Fruit fly (Drosophila melanogaster): Measurements from ENCODE around the gene CG34376.

Gene CG34376

DNA sequence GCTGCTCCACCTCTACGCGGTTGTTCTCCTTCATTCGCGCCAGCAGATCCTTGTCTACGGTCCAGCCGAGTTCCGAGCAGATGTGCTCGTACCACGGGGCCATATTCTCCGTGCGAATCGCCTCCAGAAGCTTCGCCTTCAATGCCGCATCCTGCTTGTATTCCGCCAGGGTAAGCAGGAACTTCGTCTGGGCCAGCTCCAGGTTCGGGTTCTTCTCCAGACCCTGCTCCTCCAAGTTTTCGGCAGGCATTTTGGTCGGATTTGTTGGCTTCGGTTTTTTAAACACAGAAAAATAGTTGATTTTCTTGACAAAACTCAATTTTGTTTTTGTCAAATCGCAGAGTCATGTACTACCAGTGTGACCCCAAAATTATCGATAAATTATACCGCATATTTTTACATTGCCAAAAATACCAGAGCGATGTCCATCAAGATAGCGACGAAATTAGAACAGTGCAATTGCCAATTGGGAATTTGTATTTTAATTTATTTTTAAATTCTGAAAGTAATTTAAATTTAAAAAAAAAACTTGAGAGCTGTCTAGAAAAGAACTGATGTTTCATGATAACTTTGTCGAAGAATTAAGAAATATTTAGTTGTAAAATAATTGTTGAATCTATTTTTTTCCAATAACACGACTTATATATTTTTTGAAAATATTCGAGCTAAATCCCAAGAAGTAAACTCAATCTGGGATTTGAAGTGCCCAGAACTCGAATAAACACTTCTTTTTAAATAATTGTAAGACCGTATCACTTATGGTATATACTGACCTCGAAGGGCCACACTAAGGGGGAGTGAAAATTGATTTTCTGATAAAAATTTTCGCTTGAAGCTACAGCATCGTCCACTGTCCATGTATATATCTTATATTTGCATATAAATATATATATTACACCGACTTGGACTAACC, 14.0 kb downstream of the CG34376 start, which contains the start of the genes Rpn7 and AP-2mu (continued):
- TF ChIP-seq CG13775 (GFP tag; optimal IDR thresholded peaks at IDR 0.05) (peak; percentile 4), sug (tag; optimal IDR thresholded peaks at IDR 0.05) (peak; percentile 18), CG14860 (GFP tag; IDR thresholded peaks at IDR 0.05; ENCODE audit: partially characterized antibody) (no peak), CG9727 (GFP tag; optimal IDR thresholded peaks at IDR 0.05) (peak; percentile 19), pan (optimal IDR thresholded peaks at IDR 0.05) (no peak), pan (GFP tag; optimal IDR thresholded peaks at IDR 0.05 in 1 of 2, IDR thresholded peaks at IDR 0.05 in 1 of 2) (peak in 1 of 2 experiments; percentile 18), E2f2 (GFP tag; IDR thresholded peaks at IDR 0.05) (peak; percentile 51; the same call in 1 of the 2 replicates), cg (GFP tag; optimal IDR thresholded peaks at IDR 0.05) (no peak), Nf-YC (tag; optimal IDR thresholded peaks at IDR 0.05) (peak; percentile 9), CG32767 (GFP tag; IDR thresholded peaks at IDR 0.05) (no peak), twi (tag; optimal IDR thresholded peaks at IDR 0.05) (no peak), bab2 (GFP tag; optimal IDR thresholded peaks at IDR 0.05) (no peak), CG6175 (GFP tag; IDR thresholded peaks at IDR 0.05) (no peak), fd3F (GFP tag; optimal IDR thresholded peaks at IDR 0.05) (no peak), Hr39 (optimal IDR thresholded peaks at IDR 0.05) (no peak), CG15514 (GFP tag; optimal IDR thresholded peaks at IDR 0.05) (no peak), Ets65A (GFP tag) (peak; percentile 16), inv (GFP tag; IDR thresholded peaks at IDR 0.05; ENCODE audit: partially characterized antibody) (no peak), CG2712 (tag; optimal IDR thresholded peaks at IDR 0.05) (peak; percentile 50), tll (GFP tag; optimal IDR thresholded peaks at IDR 0.05) (peak in 1 of 2 experiments; percentile 2), ftz-f1 (GFP tag; optimal IDR thresholded peaks at IDR 0.05) (no peak), gem (tag; optimal IDR thresholded peaks at IDR 0.05) (no peak), CG1832 (GFP tag; optimal IDR thresholded peaks at IDR 0.05) (no peak), Xbp1 (GFP tag; optimal IDR thresholded peaks at IDR 0.05) (peak; percentile 30), disco-r (GFP tag; optimal IDR thresholded peaks at IDR 0.05) (no peak), CG12659 (GFP tag; optimal IDR thresholded peaks at IDR 0.05) (peak; percentile 70), toy (GFP tag; IDR thresholded peaks at IDR 0.05) (no peak), sr (GFP tag; IDR thresholded peaks at IDR 0.05) (no peak), az2 (GFP tag; optimal IDR thresholded peaks at IDR 0.05) (peak; percentile 23), CG2678 (tag; optimal IDR thresholded peaks at IDR 0.05) (peak; percentile 13), mam (GFP tag; optimal IDR thresholded peaks at IDR 0.05) (no peak), CG4424 (GFP tag; optimal IDR thresholded peaks at IDR 0.05) (peak; percentile 27), CG14710 (tag; optimal IDR thresholded peaks at IDR 0.05) (peak; percentile 99), croc (GFP tag; conservative IDR thresholded peaks at IDR 0.05) (no peak), CG32532 (GFP tag; IDR thresholded peaks at IDR 0.05) (no peak), Spps (tag; optimal IDR thresholded peaks at IDR 0.05) (no peak), Trl (optimal IDR thresholded peaks at IDR 0.05) (no peak), Trl (GFP tag; optimal IDR thresholded peaks at IDR 0.05) (no peak), Dref (GFP tag; IDR thresholded peaks at IDR 0.05) (peak; percentile 61), CG2120 (GFP tag; optimal IDR thresholded peaks at IDR 0.05) (peak; percentile 28), Hmx (GFP tag; optimal IDR thresholded peaks at IDR 0.05) (no peak), CG7928 (GFP tag; optimal IDR thresholded peaks at IDR 0.05) (no peak), stwl (tag; optimal IDR thresholded peaks at IDR 0.05) (peak; percentile 54), jing (GFP tag; optimal IDR thresholded peaks at IDR 0.05) (no peak), CG8924 (tag; optimal IDR thresholded peaks at IDR 0.05) (peak; percentile 18), Camta (GFP tag; optimal IDR thresholded peaks at IDR 0.05) (no peak), phol (tag; optimal IDR thresholded peaks at IDR 0.05) (peak; percentile 44), CG2116 (GFP tag; optimal IDR thresholded peaks at IDR 0.05) (peak; percentile 54), CG17186 (GFP tag; optimal IDR thresholded peaks at IDR 0.05) (peak; percentile 10)
